Worm (Caenorhabditis elegans): Measurements from ENCODE around the gene madf-11.

- TF ChIP-seq nhr-23 (tag; optimal IDR thresholded peaks at IDR 0.05) = no peak
- no peak for TF ChIP-seq ztf-4 (tag; optimal IDR thresholded peaks at IDR 0.05)
- no peak for TF ChIP-seq snpc-4 (tag; optimal IDR thresholded peaks at IDR 0.05)
Observed at ce11 chrIII:5585711-5586110, 17.6 kb downstream of the madf-11 start.
